Worm (Caenorhabditis elegans): Measurements from ENCODE around the gene ttr-19.

DNA sequence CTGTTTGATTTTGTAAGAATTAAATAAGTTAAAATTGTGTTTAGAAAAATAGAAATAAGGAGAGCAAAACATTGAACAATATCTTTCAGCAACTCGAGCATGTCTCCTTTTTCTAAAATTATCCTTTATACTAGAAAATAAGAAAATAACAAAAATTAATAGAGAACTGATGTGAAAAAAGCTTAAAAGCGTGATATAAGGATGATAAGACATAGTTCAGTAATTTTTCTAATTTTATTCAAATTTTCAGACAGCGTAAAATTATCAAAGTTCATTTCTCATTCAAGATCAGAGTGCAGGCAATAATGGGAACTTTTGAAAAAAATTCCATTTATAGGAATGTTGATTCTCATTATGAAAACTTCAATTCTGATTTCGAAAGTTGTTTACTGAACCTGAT is 6.1 kb upstream of the ttr-19 start, which contains the start of gene str-182:
- TF ChIP-seq unc-39 (tag; optimal IDR thresholded peaks at IDR 0.05) (no peak), nhr-28 (tag; optimal IDR thresholded peaks at IDR 0.05) (no peak), ztf-7 (tag; optimal IDR thresholded peaks at IDR 0.05) (no peak), pha-4 (GFP tag; IDR thresholded peaks at IDR 0.05) (no peak), pha-4 (tag; optimal IDR thresholded peaks at IDR 0.05) (no peak), aly-2 (tag; optimal IDR thresholded peaks at IDR 0.05) (no peak), madf-5 (GFP tag; IDR thresholded peaks at IDR 0.05) (no peak), ceh-82 (tag; optimal IDR thresholded peaks at IDR 0.05) (no peak), fos-1 (tag; optimal IDR thresholded peaks at IDR 0.05) (no peak), unc-62 (GFP tag; optimal IDR thresholded peaks at IDR 0.05 in 1 of 2) (no peak), unc-62 (tag; optimal IDR thresholded peaks at IDR 0.05) (no peak), zip-11 (GFP tag; IDR thresholded peaks at IDR 0.05) (no peak), lsy-2 (tag; optimal IDR thresholded peaks at IDR 0.05) (no peak)

All from whole organism, L4 larva.